Worm (Caenorhabditis elegans) whole organism, young adult: Measurements from ENCODE around the gene fbxc-22.

Experiments used
- B0336.3 ChIP-seq: fragments of 200-800 bp; sonication (Bioruptor generic); IDR thresholded peaks from 2 replicates; pipeline ENCODE4 v1.3.6; 2022; ENCODE audit warnings: missing genetic modification characterization, missing compliant biosample characterization
- F55B11.4 ChIP-seq: sonication (generic microtip); optimal IDR thresholded peaks from 2 replicates; lab custom pipeline; 2016; ENCODE audit warnings: missing compliant biosample characterization, missing genetic modification characterization, borderline replicate concordance; ENCODE audit not compliant: insufficient read depth
- ama-1 ChIP-seq, 3 experiments: fragments of 150-350 bp in 1 of 3; sonication (generic microtip) in 2 of 3; optimal IDR thresholded peaks; 2 replicates each; lab custom pipeline; 2014 to 2018; ENCODE audit warnings: missing biosample characterization in 2 of 3, missing genetic modification characterization in 2 of 3, missing genetic modification reagents in 2 of 3
- atf-7 ChIP-seq: sonication (generic microtip); optimal IDR thresholded peaks from 2 replicates; lab custom pipeline; 2017; ENCODE audit warnings: mild to moderate bottlenecking, missing genetic modification characterization, missing compliant biosample characterization
- ccch-3 ChIP-seq: fragments of 200-800 bp; sonication (Bioruptor generic); optimal IDR thresholded peaks from 2 replicates; lab custom pipeline; 2018; ENCODE audit warnings: mild to moderate bottlenecking, missing genetic modification characterization, missing compliant biosample characterization
- lin-40 ChIP-seq: sonication (generic microtip); optimal IDR thresholded peaks from 2 replicates; lab custom pipeline; 2016; ENCODE audit warnings: missing genetic modification characterization, mild to moderate bottlenecking, missing compliant biosample characterization, missing genotype, missing genetic modification reagents
- nhr-80 ChIP-seq: sonication (generic microtip); optimal IDR thresholded peaks from 2 replicates; lab custom pipeline; 2016; ENCODE audit warnings: missing genetic modification characterization, missing compliant biosample characterization
- pha-4 ChIP-seq: fragments of 150-350 bp; sonication (generic microtip); optimal IDR thresholded peaks from 2 replicates; lab custom pipeline; 2014; ENCODE audit warnings: missing biosample characterization, missing genetic modification reagents, missing genetic modification characterization

DNA sequence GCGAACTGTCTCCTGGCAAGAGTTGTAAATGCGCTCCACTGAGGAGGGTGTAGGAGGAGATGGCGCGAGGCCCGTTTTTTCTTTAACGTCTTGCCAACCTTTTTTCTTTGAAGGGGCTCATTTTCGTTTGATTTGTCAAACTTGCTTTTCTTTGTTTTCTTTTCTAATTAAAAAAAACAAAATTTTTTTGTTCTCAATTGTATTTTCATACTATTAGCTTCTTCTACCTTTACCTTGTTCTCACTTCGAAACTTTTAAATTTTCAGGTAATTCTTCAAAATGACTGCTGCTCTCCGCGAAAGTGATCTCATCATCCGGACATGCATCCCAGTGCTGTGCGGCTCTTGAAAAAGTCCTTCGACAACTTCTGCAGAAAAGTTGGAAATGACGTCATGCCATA is 19.0 kb upstream of the fbxc-22 start, which contains the start of gene fbxa-184:
- no peak for TF ChIP-seq lin-40 (tag; lab: Kevin White, UChicago)
- no peak for TF ChIP-seq atf-7 (tag; lab: Kevin White, UChicago)
- no peak for TF ChIP-seq pha-4 (tag; lab: Kevin White, UChicago)
- no peak for TF ChIP-seq ama-1 (optimal IDR thresholded peaks at IDR 0.05; lab: Kevin White, UChicago)
- TF ChIP-seq ama-1 (GFP tag; optimal IDR thresholded peaks at IDR 0.05; lab: Kevin White, UChicago): no peak
- no peak for TF ChIP-seq ccch-3 (GFP tag; lab: Kevin White, UChicago)
- no peak for TF ChIP-seq F55B11.4 (tag; lab: Kevin White, UChicago)
- no peak for TF ChIP-seq B0336.3 (GFP tag; lab: Robert Waterston, UW)
- no peak for TF ChIP-seq nhr-80 (tag; lab: Kevin White, UChicago)
